Fruit fly (Drosophila melanogaster) whole organism, embryonic: ENCODE measurements around the gene CG32313.

Experiments
- Atf-2 ChIP-seq: fragments of 200-800 bp; sonication (Bioruptor generic); optimal IDR thresholded peaks from 2 replicates; lab custom pipeline; 2016; ENCODE audit warnings: missing biosample characterization, missing genetic modification characterization
- CG10321 ChIP-seq: fragments of 200-800 bp; sonication (Bioruptor generic); IDR thresholded peaks from 2 replicates; pipeline ENCODE4 v1.3.6; 2022; ENCODE audit warnings: missing biosample characterization, missing genetic modification characterization
- CG11456 ChIP-seq: fragments of 200-800 bp; sonication (Bioruptor generic); IDR thresholded peaks from 3 replicates; pipeline ENCODE4 v1.3.6; 2022; ENCODE audit warnings: missing biosample characterization, missing genetic modification characterization
- CG13123 ChIP-seq: fragments of 200-800 bp; sonication (Bioruptor generic); optimal IDR thresholded peaks from 2 replicates; lab custom pipeline; 2016; ENCODE audit warnings: missing biosample characterization, missing genetic modification characterization
- CG13424 ChIP-seq: fragments of 200-800 bp; sonication (Bioruptor generic); optimal IDR thresholded peaks from 2 replicates; lab custom pipeline; 2019; ENCODE audit warnings: missing biosample characterization, mild to moderate bottlenecking, missing genetic modification characterization, moderate library complexity
- CG13775 ChIP-seq: fragments of 200-800 bp; sonication (Bioruptor generic); optimal IDR thresholded peaks from 3 replicates; lab custom pipeline; 2017; ENCODE audit warnings: missing biosample characterization, mild to moderate bottlenecking, missing genetic modification characterization
- CG15073 ChIP-seq: fragments of 200-800 bp; sonication (Bioruptor generic); optimal IDR thresholded peaks from 2 replicates; lab custom pipeline; 2016; ENCODE audit warnings: missing biosample characterization, missing genetic modification characterization
- CG15479 ChIP-seq: fragments of 200-800 bp; sonication (Bioruptor generic); optimal IDR thresholded peaks from 3 replicates; lab custom pipeline; 2019; ENCODE audit warnings: missing biosample characterization, mild to moderate bottlenecking, missing genetic modification characterization, moderate library complexity
- CG17328 ChIP-seq: fragments of 200-800 bp; sonication (Bioruptor generic); IDR thresholded peaks from 2 replicates; pipeline ENCODE4 v1.3.6; 2022; ENCODE audit warnings: missing biosample characterization, missing genetic modification characterization
- CG17612 ChIP-seq: fragments of 200-800 bp; sonication (Bioruptor generic); IDR thresholded peaks from 2 replicates; pipeline ENCODE4 v1.3.6; 2022; ENCODE audit warnings: missing biosample characterization, missing genetic modification characterization
- CG18764 ChIP-seq: fragments of 200-800 bp; sonication (Bioruptor generic); optimal IDR thresholded peaks from 3 replicates; lab custom pipeline; 2016; ENCODE audit warnings: missing biosample characterization, missing genetic modification characterization
- CG32767 ChIP-seq: fragments of 200-800 bp; sonication (Bioruptor generic); IDR thresholded peaks from 2 replicates; pipeline ENCODE4 v1.3.6; 2022; ENCODE audit warnings: missing biosample characterization, missing genetic modification characterization
- CG32772 ChIP-seq: fragments of 200-800 bp; sonication (Bioruptor generic); IDR thresholded peaks from 2 replicates; pipeline ENCODE4 v1.3.6; 2022; ENCODE audit warnings: missing biosample characterization, missing genetic modification characterization
- CG3281 ChIP-seq: fragments of 200-800 bp; sonication (Bioruptor generic); optimal IDR thresholded peaks from 3 replicates; lab custom pipeline; 2017; ENCODE audit warnings: missing biosample characterization, mild to moderate bottlenecking, missing genetic modification characterization
- CG3847 ChIP-seq: fragments of 200-800 bp; sonication (Bioruptor generic); IDR thresholded peaks from 2 replicates; pipeline ENCODE4 v1.3.6; 2022; ENCODE audit warnings: missing biosample characterization, missing genetic modification characterization
- CG42726 ChIP-seq: fragments of 200-800 bp; sonication (Bioruptor generic); IDR thresholded peaks from 2 replicates; pipeline ENCODE4 v1.3.6; 2022; ENCODE audit warnings: missing biosample characterization, missing genetic modification characterization; ENCODE audit not compliant: partially characterized antibody
- CG5245 ChIP-seq: fragments of 200-800 bp; sonication (Bioruptor generic); optimal IDR thresholded peaks from 3 replicates; lab custom pipeline; 2016; ENCODE audit warnings: missing biosample characterization, missing genetic modification characterization
- CG8281 ChIP-seq: fragments of 200-800 bp; sonication (Bioruptor generic); optimal IDR thresholded peaks from 2 replicates; lab custom pipeline; 2018; ENCODE audit warnings: missing biosample characterization, mild to moderate bottlenecking, missing genetic modification characterization, moderate library complexity
- CG8290 ChIP-seq, 3 experiments: fragments of 200-800 bp; sonication (Bioruptor generic); optimal IDR thresholded peaks; 2 replicates each; lab custom pipeline; 2016 to 2019; ENCODE audit warnings: missing biosample characterization in 3 of 3, missing genetic modification characterization in 3 of 3, mild to moderate bottlenecking in 2 of 3, moderate library complexity in 1 of 3
- Dfd ChIP-seq, 2 experiments: fragments of >200 bp; optimal IDR thresholded peaks; 2 replicates each; lab custom pipeline; 2017; ENCODE audit warnings: missing biosample characterization in 2 of 2, missing genetic modification characterization in 2 of 2
- Dp ChIP-seq: fragments of 200-800 bp; sonication (Bioruptor generic); optimal IDR thresholded peaks from 2 replicates; lab custom pipeline; 2018; ENCODE audit warnings: missing biosample characterization, mild to moderate bottlenecking, missing genetic modification characterization, moderate library complexity
- E2f2 ChIP-seq: fragments of 200-800 bp; sonication (Bioruptor generic); IDR thresholded peaks from 2 replicates; pipeline ENCODE4 v1.3.6; 2022; ENCODE audit warnings: missing biosample characterization, missing genetic modification characterization
- H15 ChIP-seq: fragments of 200-800 bp; sonication (Bioruptor generic); IDR thresholded peaks from 3 replicates; pipeline ENCODE4 v1.3.6; 2022; ENCODE audit warnings: missing biosample characterization, missing genetic modification characterization
- HHEX ChIP-seq: fragments of 200-800 bp; sonication (Bioruptor generic); optimal IDR thresholded peaks from 3 replicates; lab custom pipeline; 2017; ENCODE audit warnings: missing biosample characterization, mild to moderate bottlenecking, missing genetic modification characterization, missing genetic modification reagents
- HLHmδ ChIP-seq: fragments of 200-800 bp; sonication (Bioruptor generic); optimal IDR thresholded peaks from 2 replicates; lab custom pipeline; 2018; ENCODE audit warnings: missing biosample characterization, mild to moderate bottlenecking, missing genetic modification characterization, moderate library complexity
- Hr39 ChIP-seq: fragments of >200 bp; optimal IDR thresholded peaks from 2 replicates; lab custom pipeline; 2017
- Hr51 ChIP-seq, 2 experiments: fragments of 200-800 bp; sonication (Bioruptor generic); optimal IDR thresholded peaks; 2 replicates in 1 of 2; 3 replicates in 1 of 2; lab custom pipeline; 2016 to 2018; ENCODE audit warnings: missing biosample characterization in 2 of 2, missing genetic modification characterization in 2 of 2, mild to moderate bottlenecking in 1 of 2, moderate library complexity in 1 of 2
- Hr78 ChIP-seq, 2 experiments: fragments of 200-800 bp in 1 of 2; fragments of >200 bp in 1 of 2; sonication (Bioruptor generic) in 1 of 2; optimal IDR thresholded peaks; 2 replicates each; lab custom pipeline; 2017 to 2019; ENCODE audit warnings: missing biosample characterization in 2 of 2, missing genetic modification characterization in 2 of 2, mild to moderate bottlenecking in 1 of 2, moderate library complexity in 1 of 2
- NfI ChIP-seq: fragments of 200-800 bp; sonication (Bioruptor generic); optimal IDR thresholded peaks from 3 replicates; lab custom pipeline; 2018; ENCODE audit warnings: missing biosample characterization, mild to moderate bottlenecking, missing genetic modification characterization, moderate library complexity
- Sin3A ChIP-seq: fragments of >200 bp; optimal IDR thresholded peaks from 2 replicates; lab custom pipeline; 2018
- Six4 ChIP-seq: fragments of 200-800 bp; sonication (Bioruptor generic); optimal IDR thresholded peaks from 2 replicates; lab custom pipeline; 2016; ENCODE audit warnings: missing biosample characterization, missing genetic modification characterization
- Sox100B ChIP-seq: fragments of 200-800 bp; sonication (Bioruptor generic); optimal IDR thresholded peaks from 3 replicates; lab custom pipeline; 2018; ENCODE audit warnings: missing biosample characterization, mild to moderate bottlenecking, missing genetic modification characterization
- al ChIP-seq: fragments of 200-800 bp; sonication (Bioruptor generic); IDR thresholded peaks from 2 replicates; pipeline ENCODE4 v1.3.6; 2022; ENCODE audit warnings: missing biosample characterization, missing genetic modification characterization
- bbx ChIP-seq: fragments of 200-800 bp; sonication (Bioruptor generic); IDR thresholded peaks from 2 replicates; pipeline ENCODE4 v1.3.6; 2022; ENCODE audit warnings: missing biosample characterization, missing genetic modification characterization; ENCODE audit not compliant: partially characterized antibody
- cato ChIP-seq: fragments of 200-800 bp; sonication (Bioruptor generic); optimal IDR thresholded peaks from 2 replicates; lab custom pipeline; 2016; ENCODE audit warnings: missing biosample characterization, missing genetic modification characterization, borderline replicate concordance
- dati ChIP-seq: fragments of 200-800 bp; sonication (Bioruptor generic); IDR thresholded peaks from 2 replicates; pipeline ENCODE4 v1.3.6; 2022; ENCODE audit warnings: missing biosample characterization, missing genetic modification characterization
- ewg ChIP-seq: fragments of 200-800 bp; sonication (Bioruptor generic); optimal IDR thresholded peaks from 3 replicates; lab custom pipeline; 2017; ENCODE audit warnings: mild to moderate bottlenecking, missing biosample characterization, missing genetic modification reagents, missing genetic modification characterization
- fd3F ChIP-seq: fragments of 200-800 bp; sonication (Bioruptor generic); optimal IDR thresholded peaks from 2 replicates; lab custom pipeline; 2018; ENCODE audit warnings: missing biosample characterization, mild to moderate bottlenecking, missing genetic modification characterization, moderate library complexity
- ind ChIP-seq: fragments of 200-800 bp; sonication (Bioruptor generic); optimal IDR thresholded peaks from 3 replicates; lab custom pipeline; 2016; ENCODE audit warnings: missing biosample characterization, missing genetic modification characterization
- jing ChIP-seq: fragments of 200-800 bp; sonication (Bioruptor generic); optimal IDR thresholded peaks from 2 replicates; lab custom pipeline; 2018; ENCODE audit warnings: missing biosample characterization, mild to moderate bottlenecking, missing genetic modification characterization
- knrl ChIP-seq: fragments of 200-800 bp; sonication (Bioruptor generic); IDR thresholded peaks from 3 replicates; pipeline ENCODE4 v1.3.6; 2022; ENCODE audit warnings: missing biosample characterization, missing genetic modification characterization; ENCODE audit not compliant: partially characterized antibody
- lola ChIP-seq, 3 experiments: fragments of >200 bp in 2 of 3; fragments of 200-800 bp in 1 of 3; sonication (Bioruptor generic) in 1 of 3; optimal IDR thresholded peaks; 2 replicates each; lab custom pipeline; 2017 to 2019; ENCODE audit warnings: missing biosample characterization in 3 of 3, missing genetic modification characterization in 3 of 3, mild to moderate bottlenecking in 1 of 3, moderate library complexity in 1 of 3
- oc ChIP-seq: fragments of 200-800 bp; sonication (Bioruptor generic); optimal IDR thresholded peaks from 2 replicates; lab custom pipeline; 2018; ENCODE audit warnings: missing biosample characterization, mild to moderate bottlenecking, missing genetic modification characterization, moderate library complexity
- pros ChIP-seq: fragments of 200-800 bp; sonication (Bioruptor generic); optimal IDR thresholded peaks from 3 replicates; lab custom pipeline; 2019; ENCODE audit warnings: missing biosample characterization, mild to moderate bottlenecking, missing genetic modification characterization, moderate library complexity
- sd ChIP-seq: fragments of 200-800 bp; sonication (Bioruptor generic); optimal IDR thresholded peaks from 3 replicates; lab custom pipeline; 2018; ENCODE audit warnings: missing biosample characterization, mild to moderate bottlenecking, missing genetic modification characterization, moderate library complexity
- slp2 ChIP-seq: fragments of 200-800 bp; sonication (Bioruptor generic); optimal IDR thresholded peaks from 2 replicates; lab custom pipeline; 2016; ENCODE audit warnings: missing biosample characterization, missing genetic modification characterization
- trem ChIP-seq: fragments of 200-800 bp; optimal IDR thresholded peaks from 3 replicates; lab custom pipeline; 2019; ENCODE audit warnings: missing biosample characterization, mild to moderate bottlenecking, missing genetic modification characterization, moderate library complexity
- tup ChIP-seq: fragments of 200-800 bp; sonication (Bioruptor generic); optimal IDR thresholded peaks from 2 replicates; lab custom pipeline; 2016; ENCODE audit warnings: missing biosample characterization, mild to moderate bottlenecking, missing genetic modification characterization, moderate library complexity

Gene CG32313

dm6 chr3L:1591692-1592371, 46.3 kb upstream of the CG32313 start (continued):
- TF ChIP-seq slp2 (GFP tag; lab: Kevin White, UChicago) (no peak), CG3847 (GFP tag; lab: Robert Waterston, UW) (peak; percentile 47; the same call in 1 of the 2 replicates), Dp (no peak), H15 (GFP tag; lab: Robert Waterston, UW) (no peak), trem (no peak), CG17612 (GFP tag; lab: Robert Waterston, UW) (no peak), CG5245 (GFP tag; lab: Kevin White, UChicago) (peak; percentile 7), E2f2 (GFP tag; lab: Robert Waterston, UW) (peak; percentile 35; the same call in 1 of the 2 replicates), HLHmδ (GFP tag; lab: Kevin White, UChicago) (no peak), CG13123 (GFP tag; lab: Kevin White, UChicago) (peak; percentile 12), lola (GFP tag; optimal IDR thresholded peaks at IDR 0.05; lab: Kevin White, UChicago) (no peak), Hr39 (lab: Kevin White, UChicago) (no peak), Six4 (GFP tag; lab: Kevin White, UChicago) (peak; percentile 26), NfI (peak; percentile 71), Sox100B (GFP tag; lab: Kevin White, UChicago) (no peak), CG18764 (GFP tag; lab: Kevin White, UChicago) (no peak), Hr78 (GFP tag; optimal IDR thresholded peaks at IDR 0.05; lab: Kevin White, UChicago) (no peak), cato (GFP tag; lab: Kevin White, UChicago) (no peak), CG15479 (GFP tag; lab: Kevin White, UChicago) (no peak), knrl (GFP tag; lab: Robert Waterston, UW) (no peak), CG8281 (peak; percentile 46), CG13424 (tag; lab: Kevin White, UChicago) (peak; percentile 35), pros (GFP tag; lab: Kevin White, UChicago) (no peak), CG32767 (GFP tag; lab: Robert Waterston, UW) (peak; percentile 39; the same call in 1 of the 2 replicates), jing (GFP tag; lab: Kevin White, UChicago) (no peak), bbx (GFP tag; lab: Robert Waterston, UW) (no peak), CG15073 (GFP tag; lab: Kevin White, UChicago) (no peak), CG32772 (no peak), sd (tag; lab: Kevin White, UChicago) (no peak), CG10321 (0 out of 2 replicates have a peak, but pooled peaks have one; percentile 26), tup (GFP tag; lab: Kevin White, UChicago) (peak; percentile 59), al (0 out of 2 replicates have a peak, but pooled peaks have one; percentile 16), Dfd (GFP tag; optimal IDR thresholded peaks at IDR 0.05; lab: Kevin White, UChicago) (no peak), Atf-2 (GFP tag; lab: Kevin White, UChicago) (no peak), fd3F (GFP tag; lab: Kevin White, UChicago) (peak; percentile 75), Sin3A (lab: Kevin White, UChicago) (no peak), HHEX (GFP tag; lab: Kevin White, UChicago) (peak; percentile 91), dati (GFP tag; lab: Robert Waterston, UW) (no peak), ind (no peak), CG42726 (GFP tag; lab: Robert Waterston, UW) (no peak), CG3281 (peak; percentile 93), CG8290 (GFP tag; optimal IDR thresholded peaks at IDR 0.05; lab: Kevin White, UChicago) (no peak), CG8290 (tag; optimal IDR thresholded peaks at IDR 0.05; lab: Kevin White, UChicago) (no peak), CG13775 (GFP tag; lab: Kevin White, UChicago) (peak; percentile 17), CG11456 (GFP tag; lab: Robert Waterston, UW) (peak; percentile 76), ewg (no peak), CG17328 (no peak), Hr51 (GFP tag; optimal IDR thresholded peaks at IDR 0.05; lab: Kevin White, UChicago) (peak in 1 of 2 experiments; percentile 59), oc (tag; lab: Kevin White, UChicago) (no peak)
